Worm (Caenorhabditis elegans) whole organism, L2 larva: Measurements from ENCODE around the gene T10G3.8.

Experiments
- F13H6.1 ChIP-seq: sonication (generic microtip); optimal IDR thresholded peaks from 2 replicates; lab custom pipeline; 2016; ENCODE audit warnings: missing genetic modification characterization, missing compliant biosample characterization
- ceh-82 ChIP-seq: fragments of 150-350 bp; optimal IDR thresholded peaks from 2 replicates; lab custom pipeline; 2014; ENCODE audit warnings: missing biosample characterization, missing genetic modification characterization
- gmeb-1 ChIP-seq: fragments of 150-350 bp; optimal IDR thresholded peaks from 2 replicates; lab custom pipeline; 2014; ENCODE audit warnings: missing biosample characterization, missing genetic modification characterization
- lsy-2 ChIP-seq, 2 experiments: fragments of 150-350 bp in 1 of 2; sonication (generic microtip) in 1 of 2; optimal IDR thresholded peaks; 2 replicates each; lab custom pipeline; 2014 to 2017; ENCODE audit warnings: missing biosample characterization in 2 of 2, missing genetic modification characterization in 2 of 2
- nhr-11 ChIP-seq: fragments of 150-350 bp; optimal IDR thresholded peaks from 2 replicates; lab custom pipeline; 2014; ENCODE audit warnings: missing biosample characterization, missing genetic modification characterization
- nhr-237 ChIP-seq: fragments of 150-350 bp; optimal IDR thresholded peaks from 2 replicates; lab custom pipeline; 2014; ENCODE audit warnings: missing biosample characterization, missing genetic modification characterization

ce11 chrV:13426764-13427163 is 49.5 kb downstream of the T10G3.8 start, which contains the start of gene srd-18:
- TF ChIP-seq lsy-2 (tag; optimal IDR thresholded peaks at IDR 0.05; lab: Kevin White, UChicago) (no peak), F13H6.1 (tag; lab: Kevin White, UChicago) (no peak), nhr-11 (tag; lab: Kevin White, UChicago) (no peak), nhr-237 (no peak), ceh-82 (tag; lab: Kevin White, UChicago) (no peak), gmeb-1 (tag; lab: Kevin White, UChicago) (no peak)
